Fruit fly (Drosophila melanogaster) whole organism, pupa: Measurements from ENCODE around the gene caup.

Experiments used
- CG10348 ChIP-seq: fragments of 200-800 bp; sonication (Bioruptor generic); IDR thresholded peaks from 2 replicates; pipeline ENCODE4 v1.3.6; 2022; ENCODE audit warnings: missing biosample characterization, missing genetic modification characterization
- CG12605 ChIP-seq: fragments of 200-800 bp; sonication (Bioruptor generic); IDR thresholded peaks from 2 replicates; pipeline ENCODE4 v1.3.6; 2022; ENCODE audit warnings: missing biosample characterization, missing genetic modification characterization
- CG13204 ChIP-seq: fragments of 200-800 bp; sonication (Bioruptor generic); optimal IDR thresholded peaks from 2 replicates; lab custom pipeline; 2018; ENCODE audit warnings: missing biosample characterization, mild to moderate bottlenecking, missing genetic modification characterization, moderate library complexity
- CG14655 ChIP-seq: fragments of 200-800 bp; sonication (Bioruptor generic); optimal IDR thresholded peaks from 3 replicates; lab custom pipeline; 2017; ENCODE audit warnings: mild to moderate bottlenecking, missing biosample characterization, missing genetic modification reagents, missing genetic modification characterization
- CG15710 ChIP-seq: fragments of 200-800 bp; sonication (Bioruptor generic); optimal IDR thresholded peaks from 2 replicates; lab custom pipeline; 2018; ENCODE audit warnings: missing biosample characterization, mild to moderate bottlenecking, missing genetic modification characterization, moderate library complexity
- CG17806 ChIP-seq: fragments of 200-800 bp; sonication (Bioruptor generic); optimal IDR thresholded peaks from 2 replicates; lab custom pipeline; 2018; ENCODE audit warnings: missing biosample characterization, mild to moderate bottlenecking, missing genetic modification characterization, moderate library complexity
- CG32121 ChIP-seq: fragments of 200-800 bp; sonication (Bioruptor generic); IDR thresholded peaks from 2 replicates; pipeline ENCODE4 v1.3.6; 2022; ENCODE audit warnings: missing biosample characterization, missing genetic modification characterization
- CG34367 ChIP-seq: fragments of 200-800 bp; sonication (Bioruptor generic); optimal IDR thresholded peaks from 2 replicates; lab custom pipeline; 2018; ENCODE audit warnings: missing biosample characterization, mild to moderate bottlenecking, missing genetic modification characterization
- CG4496 ChIP-seq: fragments of 200-800 bp; sonication (Bioruptor generic); IDR thresholded peaks from 3 replicates; pipeline ENCODE4 v1.3.6; 2022; ENCODE audit warnings: missing biosample characterization, missing genetic modification characterization
- CG8159 ChIP-seq: fragments of 200-800 bp; sonication (Bioruptor generic); optimal IDR thresholded peaks from 3 replicates; lab custom pipeline; 2018; ENCODE audit warnings: missing biosample characterization, mild to moderate bottlenecking, missing genetic modification characterization, moderate library complexity
- CG8301 ChIP-seq: fragments of 200-800 bp; sonication (Bioruptor generic); optimal IDR thresholded peaks from 2 replicates; lab custom pipeline; 2018; ENCODE audit warnings: missing biosample characterization, mild to moderate bottlenecking, missing genetic modification characterization
- CG9948 ChIP-seq: fragments of 200-800 bp; sonication (Bioruptor generic); optimal IDR thresholded peaks from 2 replicates; lab custom pipeline; 2018; ENCODE audit warnings: missing biosample characterization, mild to moderate bottlenecking, missing genetic modification characterization, moderate library complexity
- D1 ChIP-seq: fragments of 200-800 bp; sonication (Bioruptor generic); optimal IDR thresholded peaks from 2 replicates; lab custom pipeline; 2018; ENCODE audit warnings: missing biosample characterization, mild to moderate bottlenecking, missing genetic modification characterization, moderate library complexity
- EcR ChIP-seq: fragments of 200-800 bp; sonication (Bioruptor generic); optimal IDR thresholded peaks from 3 replicates; lab custom pipeline; 2019; ENCODE audit warnings: missing biosample characterization, missing genetic modification characterization, mild to moderate bottlenecking, moderate library complexity, missing genetic modification reagents
- Ets98B ChIP-seq: fragments of 200-800 bp; sonication (Bioruptor generic); IDR thresholded peaks from 2 replicates; pipeline ENCODE4 v1.3.6; 2022; ENCODE audit warnings: missing biosample characterization, missing genetic modification characterization
- Pif1A ChIP-seq: fragments of 200-800 bp; sonication (Bioruptor generic); optimal IDR thresholded peaks from 3 replicates; lab custom pipeline; 2016; ENCODE audit warnings: missing biosample characterization, missing genetic modification characterization
- Pif1B ChIP-seq: fragments of 200-800 bp; sonication (Bioruptor generic); optimal IDR thresholded peaks from 3 replicates; lab custom pipeline; 2016; ENCODE audit warnings: missing biosample characterization, missing genetic modification characterization
- Snoo ChIP-seq: fragments of 200-800 bp; sonication (Bioruptor generic); optimal IDR thresholded peaks from 3 replicates; lab custom pipeline; 2017; ENCODE audit warnings: missing biosample characterization, mild to moderate bottlenecking, missing genetic modification characterization, inconsistent platforms
- fd96Ca ChIP-seq: fragments of 200-800 bp; sonication (Bioruptor generic); IDR thresholded peaks from 3 replicates; pipeline ENCODE4 v1.3.6; 2022; ENCODE audit warnings: missing biosample characterization, missing genetic modification characterization
- gl ChIP-seq: fragments of 200-800 bp; sonication (Bioruptor generic); optimal IDR thresholded peaks from 2 replicates; lab custom pipeline; 2018; ENCODE audit warnings: missing biosample characterization, mild to moderate bottlenecking, missing genetic modification characterization
- rn ChIP-seq: fragments of 200-800 bp; sonication (Bioruptor generic); IDR thresholded peaks from 2 replicates; pipeline ENCODE4 v1.3.6; 2022; ENCODE audit warnings: missing biosample characterization, missing genetic modification characterization

Gene caup

dm6 chr3L:12647300-12647699 lies 37.9 kb downstream of the caup start:
- TF ChIP-seq CG34367 (no peak), CG17806 (tag; lab: Kevin White, UChicago) (no peak), Ets98B (GFP tag; lab: Robert Waterston, UW) (no peak), CG10348 (GFP tag; lab: Robert Waterston, UW) (no peak), CG32121 (GFP tag; lab: Robert Waterston, UW) (no peak), CG14655 (no peak), fd96Ca (GFP tag; lab: Robert Waterston, UW) (no peak), CG9948 (tag; lab: Kevin White, UChicago) (no peak), rn (no peak), CG13204 (GFP tag; lab: Kevin White, UChicago) (no peak), Pif1A (no peak), CG4496 (GFP tag; lab: Robert Waterston, UW) (no peak), CG15710 (tag; lab: Kevin White, UChicago) (no peak), EcR (GFP tag; lab: Kevin White, UChicago) (no peak), CG12605 (GFP tag; lab: Robert Waterston, UW) (no peak)

- TF ChIP-seq Pif1A (no peak), CG34367 (no peak), CG32121 (GFP tag; lab: Robert Waterston, UW) (no peak)
- TF ChIP-seq, all 21 proteins: peak for 0
Observed at dm6 chr3L:12649031-12649765, 39.8 kb downstream of the caup start.

dm6 chr3L:12651544-12651943 lies 42.1 kb downstream of the caup start:
- TF ChIP-seq EcR (GFP tag; lab: Kevin White, UChicago): no peak

dm6 chr3L:12652657-12653056 lies 43.2 kb downstream of the caup start:
- TF ChIP-seq EcR (GFP tag; lab: Kevin White, UChicago) (no peak), CG8301 (no peak), CG10348 (GFP tag; lab: Robert Waterston, UW) (no peak), CG12605 (GFP tag; lab: Robert Waterston, UW) (no peak), CG4496 (GFP tag; lab: Robert Waterston, UW) (no peak), rn (no peak), CG15710 (tag; lab: Kevin White, UChicago) (no peak), Snoo (tag; lab: Kevin White, UChicago) (no peak), fd96Ca (GFP tag; lab: Robert Waterston, UW) (no peak), Pif1B (GFP tag; lab: Kevin White, UChicago) (no peak), CG32121 (GFP tag; lab: Robert Waterston, UW) (no peak), Pif1A (no peak), CG14655 (no peak), D1 (tag; lab: Kevin White, UChicago) (no peak), CG34367 (no peak)
- TF ChIP-seq, all 21 proteins: peak for 0

dm6 chr3L:12653124-12653523 lies 43.7 kb downstream of the caup start:
- TF ChIP-seq Snoo (tag; lab: Kevin White, UChicago) (peak; percentile 39), rn (no peak), CG14655 (no peak), CG34367 (peak; percentile 32), gl (tag; lab: Kevin White, UChicago) (peak; percentile 43), CG13204 (GFP tag; lab: Kevin White, UChicago) (peak; percentile 41), Pif1A (peak; percentile 2), CG15710 (tag; lab: Kevin White, UChicago) (peak; percentile 11), CG12605 (GFP tag; lab: Robert Waterston, UW) (peak; percentile 55; the same call in 1 of the 2 replicates), EcR (GFP tag; lab: Kevin White, UChicago) (no peak), CG4496 (GFP tag; lab: Robert Waterston, UW) (peak; percentile 64; the same call in 2 of the 3 replicates)
- TF ChIP-seq, all 21 proteins: peak for 8

dm6 chr3L:12656073-12656664 lies 46.7 kb downstream of the caup start:
- TF ChIP-seq CG10348 (GFP tag; lab: Robert Waterston, UW) (no peak), Pif1B (GFP tag; lab: Kevin White, UChicago) (no peak), CG9948 (tag; lab: Kevin White, UChicago) (no peak), CG15710 (tag; lab: Kevin White, UChicago) (no peak), Ets98B (GFP tag; lab: Robert Waterston, UW) (no peak), CG17806 (tag; lab: Kevin White, UChicago) (no peak), CG13204 (GFP tag; lab: Kevin White, UChicago) (no peak), fd96Ca (GFP tag; lab: Robert Waterston, UW) (no peak), CG8301 (no peak), CG12605 (GFP tag; lab: Robert Waterston, UW) (no peak), gl (tag; lab: Kevin White, UChicago) (no peak), CG4496 (GFP tag; lab: Robert Waterston, UW) (no peak), CG34367 (no peak), Snoo (tag; lab: Kevin White, UChicago) (no peak), CG14655 (no peak), D1 (tag; lab: Kevin White, UChicago) (no peak), CG8159 (no peak), rn (no peak), Pif1A (no peak), EcR (GFP tag; lab: Kevin White, UChicago) (no peak)
